Fruit fly (Drosophila melanogaster) whole organism, embryonic: ENCODE measurements around the gene Coq5.

Experiments
- Adf1 ChIP-seq: fragments of 200-800 bp; sonication (Bioruptor generic); IDR thresholded peaks from 2 replicates; pipeline ENCODE4 v1.3.6; 2022; ENCODE audit warnings: missing biosample characterization, missing genetic modification characterization
- Blimp-1 ChIP-seq: fragments of 200-800 bp; sonication (Bioruptor generic); optimal IDR thresholded peaks from 3 replicates; lab custom pipeline; 2018; ENCODE audit warnings: missing biosample characterization, missing genetic modification characterization, mild to moderate bottlenecking, moderate library complexity, missing genetic modification reagents
- CG10366 ChIP-seq: fragments of 200-800 bp; sonication (Bioruptor generic); IDR thresholded peaks from 2 replicates; pipeline ENCODE4 v1.3.6; 2022; ENCODE audit warnings: missing biosample characterization, missing genetic modification characterization
- CG12391 ChIP-seq: fragments of 200-800 bp; sonication (Bioruptor generic); optimal IDR thresholded peaks from 3 replicates; lab custom pipeline; 2018; ENCODE audit warnings: missing biosample characterization, mild to moderate bottlenecking, missing genetic modification characterization, moderate library complexity
- CG12769 ChIP-seq: fragments of 200-800 bp; sonication (Bioruptor generic); optimal IDR thresholded peaks from 2 replicates; lab custom pipeline; 2019; ENCODE audit warnings: missing biosample characterization, mild to moderate bottlenecking, missing genetic modification characterization, moderate library complexity
- CG13287 ChIP-seq: fragments of 200-800 bp; sonication (Bioruptor generic); IDR thresholded peaks from 2 replicates; pipeline ENCODE4 v1.3.6; 2022; ENCODE audit warnings: missing biosample characterization, missing genetic modification characterization; ENCODE audit not compliant: partially characterized antibody
- CG14965 ChIP-seq: fragments of 200-800 bp; sonication (Bioruptor generic); optimal IDR thresholded peaks from 2 replicates; lab custom pipeline; 2016; ENCODE audit warnings: missing biosample characterization, missing genetic modification characterization, borderline replicate concordance
- CG15073 ChIP-seq: fragments of 200-800 bp; sonication (Bioruptor generic); optimal IDR thresholded peaks from 2 replicates; lab custom pipeline; 2016; ENCODE audit warnings: missing biosample characterization, missing genetic modification characterization
- CG32772 ChIP-seq: fragments of 200-800 bp; sonication (Bioruptor generic); IDR thresholded peaks from 2 replicates; pipeline ENCODE4 v1.3.6; 2022; ENCODE audit warnings: missing biosample characterization, missing genetic modification characterization
- CG34224 ChIP-seq: fragments of 200-800 bp; sonication (Bioruptor generic); IDR thresholded peaks from 3 replicates; pipeline ENCODE4 v1.3.6; 2022; ENCODE audit warnings: missing biosample characterization, missing genetic modification characterization; ENCODE audit not compliant: partially characterized antibody
- CG4282 ChIP-seq: fragments of 200-800 bp; sonication (Bioruptor generic); optimal IDR thresholded peaks from 2 replicates; lab custom pipeline; 2016; ENCODE audit warnings: missing biosample characterization, missing genetic modification characterization
- CG5953 ChIP-seq: fragments of 200-800 bp; sonication (Bioruptor generic); IDR thresholded peaks from 2 replicates; pipeline ENCODE4 v1.3.6; 2022; ENCODE audit warnings: missing biosample characterization, missing genetic modification characterization
- CG6654 ChIP-seq: fragments of 200-800 bp; sonication (Bioruptor generic); optimal IDR thresholded peaks from 2 replicates; lab custom pipeline; 2017; ENCODE audit warnings: missing biosample characterization, mild to moderate bottlenecking, missing genetic modification characterization
- CG7987 ChIP-seq: fragments of 200-800 bp; sonication (Bioruptor generic); optimal IDR thresholded peaks from 2 replicates; lab custom pipeline; 2018; ENCODE audit warnings: missing biosample characterization, mild to moderate bottlenecking, missing genetic modification characterization, moderate library complexity
- CG8281 ChIP-seq: fragments of 200-800 bp; sonication (Bioruptor generic); optimal IDR thresholded peaks from 2 replicates; lab custom pipeline; 2018; ENCODE audit warnings: missing biosample characterization, mild to moderate bottlenecking, missing genetic modification characterization, moderate library complexity
- CG8359 ChIP-seq: fragments of 200-800 bp; sonication (Bioruptor generic); optimal IDR thresholded peaks from 2 replicates; lab custom pipeline; 2017; ENCODE audit warnings: missing biosample characterization, mild to moderate bottlenecking, missing genetic modification characterization, borderline replicate concordance
- CG8388 ChIP-seq: fragments of 200-800 bp; sonication (Bioruptor generic); optimal IDR thresholded peaks from 2 replicates; lab custom pipeline; 2019; ENCODE audit warnings: missing biosample characterization, mild to moderate bottlenecking, missing genetic modification characterization, moderate library complexity
- CG9817 ChIP-seq: fragments of 200-800 bp; sonication (Bioruptor generic); optimal IDR thresholded peaks from 2 replicates; lab custom pipeline; 2018; ENCODE audit warnings: missing biosample characterization, mild to moderate bottlenecking, missing genetic modification characterization, moderate library complexity
- CG9932 ChIP-seq: fragments of 200-800 bp; sonication (Bioruptor generic); IDR thresholded peaks from 2 replicates; pipeline ENCODE4 v1.3.6; 2022; ENCODE audit warnings: missing biosample characterization, missing genetic modification characterization
- HmgZ ChIP-seq: fragments of 200-800 bp; sonication (Bioruptor generic); optimal IDR thresholded peaks from 2 replicates; lab custom pipeline; 2018; ENCODE audit warnings: missing biosample characterization, mild to moderate bottlenecking, missing genetic modification characterization
- Hsf ChIP-seq: fragments of 200-800 bp; sonication (Bioruptor generic); optimal IDR thresholded peaks from 3 replicates; lab custom pipeline; 2016; ENCODE audit warnings: missing biosample characterization, missing genetic modification characterization
- Lhr ChIP-seq: fragments of 200-800 bp; sonication (Bioruptor generic); optimal IDR thresholded peaks from 3 replicates; lab custom pipeline; 2017; ENCODE audit warnings: mild to moderate bottlenecking, missing biosample characterization, missing genetic modification reagents, missing genetic modification characterization
- Oli ChIP-seq: fragments of 200-800 bp; sonication (Bioruptor generic); optimal IDR thresholded peaks from 2 replicates; lab custom pipeline; 2018; ENCODE audit warnings: missing biosample characterization, mild to moderate bottlenecking, missing genetic modification characterization, moderate library complexity
- Optix ChIP-seq: fragments of 200-800 bp; sonication (Bioruptor generic); IDR thresholded peaks from 3 replicates; pipeline ENCODE4 v1.3.6; 2022; ENCODE audit warnings: missing biosample characterization, missing genetic modification characterization
- PHDP ChIP-seq: fragments of 200-800 bp; sonication (Bioruptor generic); optimal IDR thresholded peaks from 3 replicates; lab custom pipeline; 2018; ENCODE audit warnings: missing biosample characterization, mild to moderate bottlenecking, missing genetic modification characterization, moderate library complexity
- Xrp1 ChIP-seq: fragments of 200-800 bp; sonication (Bioruptor generic); IDR thresholded peaks from 2 replicates; pipeline ENCODE4 v1.3.6; 2022; ENCODE audit warnings: missing biosample characterization, missing genetic modification characterization
- bab2 ChIP-seq: fragments of 200-800 bp; sonication (Bioruptor generic); optimal IDR thresholded peaks from 2 replicates; lab custom pipeline; 2016; ENCODE audit warnings: missing biosample characterization, missing genetic modification characterization
- cato ChIP-seq: fragments of 200-800 bp; sonication (Bioruptor generic); optimal IDR thresholded peaks from 2 replicates; lab custom pipeline; 2016; ENCODE audit warnings: missing biosample characterization, missing genetic modification characterization, borderline replicate concordance
- chn ChIP-seq: fragments of 200-800 bp; sonication (Bioruptor generic); optimal IDR thresholded peaks from 2 replicates; lab custom pipeline; 2016; ENCODE audit warnings: missing biosample characterization, missing genetic modification characterization
- ci ChIP-seq: fragments of 200-800 bp; sonication (Bioruptor generic); IDR thresholded peaks from 3 replicates; pipeline ENCODE4 v1.3.6; 2022; ENCODE audit warnings: missing biosample characterization, missing genetic modification characterization
- crp ChIP-seq, 2 experiments: fragments of 200-800 bp; sonication (Bioruptor generic); optimal IDR thresholded peaks; 2 replicates in 1 of 2; 3 replicates in 1 of 2; lab custom pipeline; 2017; ENCODE audit warnings: missing biosample characterization in 2 of 2, missing genetic modification characterization in 2 of 2, mild to moderate bottlenecking in 1 of 2, moderate library complexity in 1 of 2
- da ChIP-seq: fragments of 200-800 bp; sonication (Bioruptor generic); optimal IDR thresholded peaks from 2 replicates; lab custom pipeline; 2016; ENCODE audit warnings: missing biosample characterization, missing genetic modification characterization
- eyg ChIP-seq: fragments of 200-800 bp; sonication (Bioruptor generic); optimal IDR thresholded peaks from 3 replicates; lab custom pipeline; 2016; ENCODE audit warnings: missing biosample characterization, missing genetic modification characterization
- gfzf ChIP-seq: fragments of 200-800 bp; sonication (Bioruptor generic); optimal IDR thresholded peaks from 2 replicates; lab custom pipeline; 2016; ENCODE audit warnings: missing biosample characterization, mild to moderate bottlenecking, missing genetic modification characterization, moderate library complexity
- jing ChIP-seq: fragments of 200-800 bp; sonication (Bioruptor generic); optimal IDR thresholded peaks from 2 replicates; lab custom pipeline; 2018; ENCODE audit warnings: missing biosample characterization, mild to moderate bottlenecking, missing genetic modification characterization
- maf-S ChIP-seq: fragments of 200-800 bp; sonication (Bioruptor generic); optimal IDR thresholded peaks from 2 replicates; lab custom pipeline; 2016; ENCODE audit warnings: missing biosample characterization, missing genetic modification characterization
- phol ChIP-seq: fragments of 200-800 bp; sonication (Bioruptor generic); optimal IDR thresholded peaks from 3 replicates; lab custom pipeline; 2018; ENCODE audit warnings: missing biosample characterization, mild to moderate bottlenecking, missing genetic modification characterization, moderate library complexity
- pros ChIP-seq: fragments of 200-800 bp; sonication (Bioruptor generic); optimal IDR thresholded peaks from 3 replicates; lab custom pipeline; 2019; ENCODE audit warnings: missing biosample characterization, mild to moderate bottlenecking, missing genetic modification characterization, moderate library complexity
- sim ChIP-seq: fragments of 200-800 bp; sonication (Bioruptor generic); IDR thresholded peaks from 2 replicates; pipeline ENCODE4 v1.3.6; 2022; ENCODE audit warnings: missing biosample characterization, missing genetic modification characterization
- tin ChIP-seq: fragments of 200-800 bp; sonication (Bioruptor generic); optimal IDR thresholded peaks from 3 replicates; lab custom pipeline; 2016; ENCODE audit warnings: missing biosample characterization, missing genetic modification characterization
- wor ChIP-seq: fragments of 200-800 bp; sonication (Bioruptor generic); IDR thresholded peaks from 2 replicates; pipeline ENCODE4 v1.3.6; 2022; ENCODE audit warnings: missing biosample characterization, missing genetic modification characterization

Coq5 gene

DNA sequence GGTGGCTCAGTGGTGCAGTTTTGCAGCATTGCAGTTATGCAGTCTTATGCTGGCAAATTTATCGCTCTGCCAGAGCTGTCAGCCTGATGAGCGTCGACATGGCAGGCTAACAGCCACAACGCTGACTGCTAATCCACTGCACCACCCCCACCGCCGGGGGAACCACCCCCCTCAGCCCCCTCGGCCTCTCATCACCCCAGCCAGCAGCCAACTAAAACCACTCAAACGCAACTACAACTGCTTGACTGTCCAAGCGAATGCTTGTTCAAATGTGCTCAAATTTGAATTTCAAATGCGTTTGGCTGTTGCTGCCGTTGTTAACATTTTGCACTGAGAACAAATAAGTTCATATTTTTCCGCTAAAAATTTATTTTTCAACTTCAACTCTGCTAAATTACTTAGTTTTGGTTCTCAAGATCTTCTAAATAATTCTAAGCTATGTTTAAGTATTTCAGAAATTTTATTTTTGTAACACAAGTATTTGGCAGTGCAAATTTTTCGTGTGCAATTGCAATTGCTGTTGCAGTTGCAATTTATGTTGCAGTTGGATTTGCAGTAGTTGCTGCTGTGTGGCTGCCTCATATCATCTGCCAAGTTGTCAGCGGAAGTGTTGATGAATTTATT is 44.1 kb upstream of the Coq5 start (continued):
- TF ChIP-seq Adf1 (GFP tag; lab: Robert Waterston, UW) (no peak), CG8359 (no peak), cato (GFP tag; lab: Kevin White, UChicago) (no peak), CG7987 (GFP tag; lab: Kevin White, UChicago) (no peak), eyg (GFP tag; lab: Kevin White, UChicago) (no peak), CG9817 (tag; lab: Kevin White, UChicago) (no peak), CG34224 (GFP tag; lab: Robert Waterston, UW) (no peak), CG9932 (GFP tag; lab: Robert Waterston, UW) (no peak), CG8281 (tag; lab: Kevin White, UChicago) (no peak), Hsf (GFP tag; lab: Kevin White, UChicago) (no peak), jing (GFP tag; lab: Kevin White, UChicago) (no peak), Blimp-1 (GFP tag; lab: Kevin White, UChicago) (peak; percentile 18), CG8388 (GFP tag; lab: Kevin White, UChicago) (peak; percentile 16), CG10366 (GFP tag; lab: Robert Waterston, UW) (no peak), pros (GFP tag; lab: Kevin White, UChicago) (no peak), crp (GFP tag; optimal IDR thresholded peaks at IDR 0.05; lab: Kevin White, UChicago) (no peak), Oli (peak; percentile 21), Lhr (GFP tag; lab: Kevin White, UChicago) (no peak), CG14965 (GFP tag; lab: Kevin White, UChicago) (no peak), PHDP (tag; lab: Kevin White, UChicago) (peak; percentile 6), CG13287 (GFP tag; lab: Robert Waterston, UW) (no peak), Optix (GFP tag; lab: Robert Waterston, UW) (no peak), wor (GFP tag; lab: Robert Waterston, UW) (no peak), CG5953 (0 out of 2 replicates have a peak, but pooled peaks have one; percentile 14), tin (GFP tag; lab: Kevin White, UChicago) (no peak), ci (GFP tag; lab: Robert Waterston, UW) (no peak), sim (GFP tag; lab: Robert Waterston, UW) (no peak), CG12391 (tag; lab: Kevin White, UChicago) (peak; percentile 25), gfzf (no peak), da (GFP tag; lab: Kevin White, UChicago) (no peak), bab2 (GFP tag; lab: Kevin White, UChicago) (no peak), maf-S (GFP tag; lab: Kevin White, UChicago) (no peak), phol (tag; lab: Kevin White, UChicago) (peak; percentile 39), HmgZ (tag; lab: Kevin White, UChicago) (no peak), CG32772 (GFP tag; lab: Robert Waterston, UW) (no peak), CG12769 (tag; lab: Kevin White, UChicago) (no peak), Xrp1 (GFP tag; lab: Robert Waterston, UW) (peak; percentile 34; the same call in 1 of the 2 replicates), CG6654 (GFP tag; lab: Kevin White, UChicago) (no peak), CG4282 (no peak), CG15073 (GFP tag; lab: Kevin White, UChicago) (no peak), chn (GFP tag; lab: Kevin White, UChicago) (peak; percentile 0)
- TF ChIP-seq, all 482 proteins: peak for 60
